Worm (Caenorhabditis elegans) whole organism, L3 larva: Measurements from ENCODE around the gene fbxb-21.
A peak's percentile ranks its signal among the peaks of the same experiment; 100 is the strongest.

Experiments used
- R02D3.7 ChIP-seq: fragments of 150-350 bp; optimal IDR thresholded peaks from 2 replicates; lab custom pipeline; 2014; ENCODE audit warnings: missing biosample characterization, missing genetic modification characterization
- ZK546.5 ChIP-seq: sonication (generic microtip); optimal IDR thresholded peaks from 2 replicates; lab custom pipeline; 2017; ENCODE audit warnings: missing biosample characterization, missing genetic modification characterization
- aly-2 ChIP-seq: fragments of 150-350 bp; optimal IDR thresholded peaks from 2 replicates; lab custom pipeline; 2014; ENCODE audit warnings: missing biosample characterization, missing genetic modification characterization
- ama-1 ChIP-seq: fragments of 150-350 bp; optimal IDR thresholded peaks from 2 replicates; lab custom pipeline; 2018
- ceh-16 ChIP-seq: sonication (generic microtip); optimal IDR thresholded peaks from 2 replicates; lab custom pipeline; 2017; ENCODE audit warnings: missing biosample characterization, missing genetic modification characterization
- ceh-28 ChIP-seq: fragments of 150-350 bp; optimal IDR thresholded peaks from 2 replicates; lab custom pipeline; 2014; ENCODE audit warnings: missing biosample characterization, missing genetic modification reagents, missing genetic modification characterization
- ceh-82 ChIP-seq: fragments of 150-350 bp; optimal IDR thresholded peaks from 2 replicates; lab custom pipeline; 2014; ENCODE audit warnings: missing biosample characterization, missing genetic modification characterization
- ceh-9 ChIP-seq: sonication (generic microtip); optimal IDR thresholded peaks from 2 replicates; lab custom pipeline; 2018; ENCODE audit warnings: missing biosample characterization, missing genetic modification characterization
- daf-12 ChIP-seq: fragments of 150-350 bp; optimal IDR thresholded peaks from 2 replicates; lab custom pipeline; 2014; ENCODE audit warnings: missing biosample characterization, missing genetic modification reagents, missing genetic modification characterization
- egl-27 ChIP-seq: sonication (generic microtip); optimal IDR thresholded peaks from 4 replicates; lab custom pipeline; 2017; ENCODE audit warnings: missing biosample characterization, missing genetic modification reagents, missing genetic modification characterization
- egl-5 ChIP-seq: fragments of 150-350 bp; optimal IDR thresholded peaks from 2 replicates; lab custom pipeline; 2017; ENCODE audit warnings: missing biosample characterization, missing genetic modification reagents, missing genetic modification characterization, inconsistent platforms
- elt-1 ChIP-seq: fragments of 150-350 bp; optimal IDR thresholded peaks from 2 replicates; lab custom pipeline; 2014; ENCODE audit warnings: missing biosample characterization, missing genetic modification characterization
- elt-2 ChIP-seq: sonication (generic microtip); optimal IDR thresholded peaks from 2 replicates; lab custom pipeline; 2016; ENCODE audit warnings: missing genetic modification reagents, mild to moderate bottlenecking, missing genetic modification characterization, missing compliant biosample characterization
- elt-3 ChIP-seq, 3 experiments: fragments of 150-350 bp in 1 of 3; sonication (generic microtip) in 2 of 3; optimal IDR thresholded peaks; 2 replicates in 2 of 3; 4 replicates in 1 of 3; lab custom pipeline; 2014 to 2017; ENCODE audit warnings: missing biosample characterization in 3 of 3, missing genetic modification characterization in 3 of 3
- fkh-10 ChIP-seq: sonication (generic microtip); optimal IDR thresholded peaks from 2 replicates; lab custom pipeline; 2017; ENCODE audit warnings: missing biosample characterization, missing genetic modification reagents, missing genetic modification characterization
- fkh-2 ChIP-seq: fragments of 150-350 bp; optimal IDR thresholded peaks from 2 replicates; lab custom pipeline; 2014; ENCODE audit warnings: missing biosample characterization, missing genetic modification reagents, missing genetic modification characterization
- fos-1 ChIP-seq: fragments of 150-350 bp; optimal IDR thresholded peaks from 2 replicates; lab custom pipeline; 2014; ENCODE audit warnings: missing biosample characterization, missing genetic modification characterization
- hmg-11 ChIP-seq: sonication (generic microtip); optimal IDR thresholded peaks from 2 replicates; lab custom pipeline; 2016; ENCODE audit warnings: missing genetic modification characterization, missing compliant biosample characterization
- lin-15B ChIP-seq: fragments of 150-350 bp; optimal IDR thresholded peaks from 2 replicates; lab custom pipeline; 2014; ENCODE audit warnings: missing biosample characterization, missing genetic modification characterization
- lin-39 ChIP-seq: fragments of 150-350 bp; optimal IDR thresholded peaks from 2 replicates; lab custom pipeline; 2018; ENCODE audit warnings: missing biosample characterization, missing genetic modification reagents, missing genetic modification characterization
- lsy-12 ChIP-seq: sonication (generic microtip); optimal IDR thresholded peaks from 2 replicates; lab custom pipeline; 2016; ENCODE audit warnings: mild to moderate bottlenecking, missing genetic modification characterization, missing compliant biosample characterization
- mdl-1 ChIP-seq: fragments of 150-350 bp; optimal IDR thresholded peaks from 2 replicates; lab custom pipeline; 2014; ENCODE audit warnings: missing biosample characterization, missing genetic modification characterization
- mml-1 ChIP-seq: fragments of 150-350 bp; sonication (generic microtip); optimal IDR thresholded peaks from 3 replicates; lab custom pipeline; 2014; ENCODE audit warnings: missing biosample characterization, missing genetic modification characterization
- nfya-1 ChIP-seq: sonication (generic microtip); optimal IDR thresholded peaks from 2 replicates; lab custom pipeline; 2017; ENCODE audit warnings: missing genetic modification characterization, mild to moderate bottlenecking, missing compliant biosample characterization, antibody characterized with exemption, moderate library complexity; ENCODE audit not compliant: insufficient read depth
- nhr-11 ChIP-seq: fragments of 150-350 bp; optimal IDR thresholded peaks from 2 replicates; lab custom pipeline; 2014; ENCODE audit warnings: missing biosample characterization, missing genetic modification characterization
- nhr-12 ChIP-seq: fragments of 150-350 bp; optimal IDR thresholded peaks from 2 replicates; lab custom pipeline; 2014; ENCODE audit warnings: missing biosample characterization, missing genetic modification characterization
- nhr-23 ChIP-seq: fragments of 150-350 bp; optimal IDR thresholded peaks from 2 replicates; lab custom pipeline; 2014; ENCODE audit warnings: missing biosample characterization, missing genetic modification reagents, missing genetic modification characterization
- nhr-25 ChIP-seq: sonication (generic microtip); optimal IDR thresholded peaks from 2 replicates; lab custom pipeline; 2017; ENCODE audit warnings: missing biosample characterization, missing genetic modification characterization
- nhr-43 ChIP-seq: sonication (generic microtip); optimal IDR thresholded peaks from 2 replicates; lab custom pipeline; 2016; ENCODE audit warnings: mild to moderate bottlenecking, missing genetic modification characterization, missing compliant biosample characterization; ENCODE audit not compliant: poor library complexity, severe bottlenecking
- nhr-67 ChIP-seq: fragments of 150-350 bp; optimal IDR thresholded peaks from 2 replicates; lab custom pipeline; 2014; ENCODE audit warnings: missing biosample characterization, missing genetic modification characterization
- nhr-76 ChIP-seq: fragments of 150-350 bp; sonication (generic microtip); optimal IDR thresholded peaks from 5 replicates; lab custom pipeline; 2014; ENCODE audit warnings: missing biosample characterization, missing genetic modification characterization
- nhr-77 ChIP-seq: fragments of 150-350 bp; optimal IDR thresholded peaks from 2 replicates; lab custom pipeline; 2014; ENCODE audit warnings: missing biosample characterization, missing genetic modification characterization
- pha-4 ChIP-seq: fragments of 150-350 bp; optimal IDR thresholded peaks from 2 replicates; lab custom pipeline; 2014; ENCODE audit warnings: missing biosample characterization, missing genetic modification reagents, missing genetic modification characterization
- pqm-1 ChIP-seq: fragments of 150-350 bp; optimal IDR thresholded peaks from 2 replicates; lab custom pipeline; 2017; ENCODE audit warnings: missing biosample characterization, missing genetic modification characterization, inconsistent platforms
- skn-1 ChIP-seq: fragments of 150-350 bp; optimal IDR thresholded peaks from 2 replicates; lab custom pipeline; 2014; ENCODE audit warnings: missing biosample characterization, missing genetic modification characterization
- snpc-4 ChIP-seq: fragments of 150-350 bp; optimal IDR thresholded peaks from 2 replicates; lab custom pipeline; 2014; ENCODE audit warnings: missing biosample characterization, missing genetic modification characterization
- unc-39 ChIP-seq: sonication (generic microtip); optimal IDR thresholded peaks from 4 replicates; lab custom pipeline; 2017; ENCODE audit warnings: missing biosample characterization, missing genetic modification characterization
- ztf-11 ChIP-seq: fragments of 150-350 bp; optimal IDR thresholded peaks from 2 replicates; lab custom pipeline; 2014; ENCODE audit warnings: missing biosample characterization, missing genetic modification characterization
- ztf-4 ChIP-seq: fragments of 150-350 bp; optimal IDR thresholded peaks from 2 replicates; lab custom pipeline; 2014; ENCODE audit warnings: missing biosample characterization, missing genetic modification characterization

Gene fbxb-21

ce11 chrII:1670260-1670879 is 21.7 kb upstream of the fbxb-21 start, which contains the start of gene nhx-6:
nhx-6 (plus strand) TSS chrII:1670829.
- TF ChIP-seq elt-2 (tag; lab: Kevin White, UChicago) (peak; percentile 66), pqm-1 (peak; percentile 5), nhr-25 (tag; lab: Kevin White, UChicago) (no peak), mdl-1 (tag; lab: Kevin White, UChicago) (no peak)

- TF ChIP-seq mml-1 (tag; lab: Kevin White, UChicago), result no peak
- no peak for TF ChIP-seq lin-39 (tag; lab: Kevin White, UChicago)
- TF ChIP-seq ceh-16 (tag; lab: Kevin White, UChicago), result no peak
- TF ChIP-seq nhr-76 (tag; lab: Kevin White, UChicago), result no peak
- TF ChIP-seq pqm-1, result no peak
- no peak for TF ChIP-seq lin-15B
- TF ChIP-seq nhr-43 (tag; lab: Kevin White, UChicago), result no peak
- no peak for TF ChIP-seq egl-5 (tag; lab: Kevin White, UChicago)
- TF ChIP-seq nhr-11, result no peak
- TF ChIP-seq pha-4 (tag; lab: Kevin White, UChicago), result no peak
- TF ChIP-seq elt-3 (tag; optimal IDR thresholded peaks at IDR 0.05; lab: Kevin White, UChicago), result no peak
- TF ChIP-seq, all 47 proteins: peak for 0
Observed at ce11 chrII:1668913-1669312, 20.2 kb upstream of the fbxb-21 start, which contains the start of gene srw-97. srw-97 (minus strand) TSS chrII:1669013.

ce11 chrII:1666025-1666424 is 17.4 kb upstream of the fbxb-21 start, which contains the start of gene srlf-29:
srlf-29 (plus strand) TSS chrII:1666325.
- no peak for TF ChIP-seq elt-2 (tag; lab: Kevin White, UChicago)
- TF ChIP-seq nhr-11, result no peak
- no peak for TF ChIP-seq fkh-2 (tag; lab: Kevin White, UChicago)
- TF ChIP-seq skn-1, result no peak
- TF ChIP-seq elt-1, result no peak
- TF ChIP-seq lin-15B, result no peak
- no peak for TF ChIP-seq lsy-12
- TF ChIP-seq ceh-16 (tag; lab: Kevin White, UChicago), result no peak
- TF ChIP-seq nhr-77 (tag; lab: Kevin White, UChicago), result no peak
- TF ChIP-seq elt-3 (tag; optimal IDR thresholded peaks at IDR 0.05; lab: Kevin White, UChicago), result no peak
- TF ChIP-seq nfya-1 (tag; lab: Kevin White, UChicago), result no peak
- TF ChIP-seq ztf-4 (tag; lab: Kevin White, UChicago), result no peak

- TF ChIP-seq skn-1 (no peak), hmg-11 (no peak), ama-1 (lab: Kevin White, UChicago) (no peak), egl-5 (tag; lab: Kevin White, UChicago) (no peak), ceh-9 (tag; lab: Kevin White, UChicago) (no peak), nhr-25 (tag; lab: Kevin White, UChicago) (peak; percentile 9), lsy-12 (no peak), elt-1 (no peak), ceh-82 (tag; lab: Kevin White, UChicago) (no peak), nhr-12 (tag; lab: Kevin White, UChicago) (no peak), R02D3.7 (tag; lab: Kevin White, UChicago) (no peak), fkh-2 (tag; lab: Kevin White, UChicago) (no peak), nhr-67 (tag; lab: Kevin White, UChicago) (no peak), elt-3 (tag; optimal IDR thresholded peaks at IDR 0.05; lab: Kevin White, UChicago) (no peak), nhr-76 (tag; lab: Kevin White, UChicago) (no peak), fos-1 (tag; lab: Kevin White, UChicago) (no peak), nhr-23 (tag; lab: Kevin White, UChicago) (peak; percentile 37), ztf-4 (tag; lab: Kevin White, UChicago) (no peak), daf-12 (tag; lab: Kevin White, UChicago) (no peak), nfya-1 (tag; lab: Kevin White, UChicago) (no peak), nhr-43 (tag; lab: Kevin White, UChicago) (no peak), snpc-4 (no peak), ztf-11 (tag; lab: Kevin White, UChicago) (no peak), pqm-1 (no peak), mml-1 (tag; lab: Kevin White, UChicago) (no peak), elt-2 (tag; lab: Kevin White, UChicago) (peak; percentile 54), ceh-16 (tag; lab: Kevin White, UChicago) (no peak), ZK546.5 (tag; lab: Kevin White, UChicago) (no peak), egl-27 (tag; lab: Kevin White, UChicago) (no peak), aly-2 (tag; lab: Kevin White, UChicago) (no peak), ceh-28 (tag; lab: Kevin White, UChicago) (no peak), fkh-10 (GFP tag; lab: Kevin White, UChicago) (no peak), nhr-77 (tag; lab: Kevin White, UChicago) (no peak), lin-15B (peak; percentile 6), unc-39 (tag; lab: Kevin White, UChicago) (no peak)
Observed at ce11 chrII:1663516-1663915, 14.8 kb upstream of the fbxb-21 start, which contains the start of gene duxl-1. duxl-1 (plus strand) TSS chrII:1663699.
